Worm (Caenorhabditis elegans) whole organism, young adult: ENCODE data around the gene T23G7.2.

Experiments used
- B0019.2 ChIP-seq: fragments of 200-800 bp; sonication (Bioruptor generic); conservative IDR thresholded peaks from 2 replicates; pipeline ENCODE4 v1.3.6; 2022; ENCODE audit warnings: missing genetic modification reagents, missing genetic modification characterization, missing compliant biosample characterization
- B0035.1 ChIP-seq: sonication (generic microtip); optimal IDR thresholded peaks from 2 replicates; lab custom pipeline; 2016; ENCODE audit warnings: missing genetic modification characterization, mild to moderate bottlenecking, missing compliant biosample characterization, missing genotype, missing genetic modification reagents
- B0261.1 ChIP-seq: sonication (generic microtip); optimal IDR thresholded peaks from 2 replicates; lab custom pipeline; 2016; ENCODE audit warnings: mild to moderate bottlenecking, missing genetic modification characterization, moderate library complexity, missing compliant biosample characterization
- C17E4.6 ChIP-seq: fragments of 200-800 bp; sonication (Bioruptor generic); IDR thresholded peaks from 2 replicates; pipeline ENCODE4 v1.3.6; 2022; ENCODE audit warnings: missing genetic modification reagents, missing genetic modification characterization, missing compliant biosample characterization
- F33H1.4 ChIP-seq: fragments of 200-800 bp; sonication (Bioruptor generic); IDR thresholded peaks from 2 replicates; pipeline ENCODE4 v1.3.6; 2022; ENCODE audit warnings: missing genetic modification reagents, missing genetic modification characterization, missing compliant biosample characterization
- K12H6.12 ChIP-seq: fragments of 200-800 bp; sonication (Bioruptor generic); optimal IDR thresholded peaks from 2 replicates; lab custom pipeline; 2018; ENCODE audit warnings: mild to moderate bottlenecking, missing genetic modification characterization, missing compliant biosample characterization
- Y67H2A.10 ChIP-seq: fragments of 200-800 bp; sonication (Bioruptor generic); conservative IDR thresholded peaks from 2 replicates; pipeline ENCODE4 v1.3.6; 2022; ENCODE audit warnings: missing genetic modification reagents, missing genetic modification characterization, missing compliant biosample characterization
- Y79H2A.3 ChIP-seq: fragments of 200-800 bp; sonication (Bioruptor generic); conservative IDR thresholded peaks from 2 replicates; pipeline ENCODE4 v1.3.6; 2022; ENCODE audit warnings: missing genetic modification reagents, missing genetic modification characterization, missing compliant biosample characterization
- Y95B8A.8 ChIP-seq: fragments of 200-800 bp; sonication (Bioruptor generic); IDR thresholded peaks from 2 replicates; pipeline ENCODE4 v1.3.6; 2022; ENCODE audit warnings: missing genetic modification reagents, missing genetic modification characterization, missing compliant biosample characterization
- akir-1 ChIP-seq: fragments of 200-800 bp; sonication (Bioruptor generic); optimal IDR thresholded peaks from 2 replicates; lab custom pipeline; 2018; ENCODE audit warnings: mild to moderate bottlenecking, missing genetic modification characterization, moderate library complexity, missing compliant biosample characterization
- atf-7 ChIP-seq: sonication (generic microtip); optimal IDR thresholded peaks from 2 replicates; lab custom pipeline; 2017; ENCODE audit warnings: mild to moderate bottlenecking, missing genetic modification characterization, missing compliant biosample characterization
- athp-1 ChIP-seq: sonication (generic microtip); optimal IDR thresholded peaks from 2 replicates; lab custom pipeline; 2017; ENCODE audit warnings: mild to moderate bottlenecking, missing genetic modification characterization, missing compliant biosample characterization
- ceh-27 ChIP-seq: fragments of 200-800 bp; sonication (Bioruptor generic); optimal IDR thresholded peaks from 2 replicates; lab custom pipeline; 2018; ENCODE audit warnings: mild to moderate bottlenecking, missing genetic modification characterization, moderate library complexity, missing compliant biosample characterization
- ceh-58 ChIP-seq: fragments of 200-800 bp; sonication (Bioruptor generic); IDR thresholded peaks from 2 replicates; pipeline ENCODE4 v1.3.6; 2022; ENCODE audit warnings: missing genetic modification characterization, missing compliant biosample characterization
- ceh-91 ChIP-seq: fragments of 200-800 bp; sonication (Bioruptor generic); IDR thresholded peaks from 2 replicates; pipeline ENCODE4 v1.3.6; 2022; ENCODE audit warnings: missing genetic modification reagents, missing genetic modification characterization, missing compliant biosample characterization
- chd-7 ChIP-seq: sonication (generic microtip); optimal IDR thresholded peaks from 2 replicates; lab custom pipeline; 2016; ENCODE audit warnings: mild to moderate bottlenecking, missing genetic modification characterization, moderate library complexity, missing compliant biosample characterization
- die-1 ChIP-seq: sonication (generic microtip); optimal IDR thresholded peaks from 2 replicates; lab custom pipeline; 2016; ENCODE audit warnings: missing genotype, mild to moderate bottlenecking, missing genetic modification characterization, missing compliant biosample characterization
- dpff-1 ChIP-seq: sonication (generic microtip); optimal IDR thresholded peaks from 2 replicates; lab custom pipeline; 2017; ENCODE audit warnings: mild to moderate bottlenecking, missing genetic modification characterization, missing compliant biosample characterization
- dpl-1 ChIP-seq: fragments of 150-350 bp; optimal IDR thresholded peaks from 2 replicates; lab custom pipeline; 2014; ENCODE audit warnings: missing biosample characterization, missing genetic modification reagents, missing genetic modification characterization
- egrh-3 ChIP-seq: fragments of 200-800 bp; sonication (Bioruptor generic); IDR thresholded peaks from 2 replicates; pipeline ENCODE4 v1.3.6; 2022; ENCODE audit warnings: missing genetic modification reagents, missing genetic modification characterization, missing compliant biosample characterization
- fkh-3 ChIP-seq: sonication (generic microtip); optimal IDR thresholded peaks from 2 replicates; lab custom pipeline; 2016; ENCODE audit warnings: mild to moderate bottlenecking, missing genetic modification characterization, missing compliant biosample characterization
- hlh-26 ChIP-seq: fragments of 200-800 bp; sonication (Bioruptor generic); conservative IDR thresholded peaks from 2 replicates; pipeline ENCODE4 v1.3.6; 2022; ENCODE audit warnings: missing genetic modification reagents, missing genetic modification characterization, missing compliant biosample characterization
- let-526 ChIP-seq: fragments of 200-800 bp; sonication (Bioruptor generic); IDR thresholded peaks from 2 replicates; pipeline ENCODE4 v1.3.6; 2022; ENCODE audit warnings: missing genetic modification reagents, missing genetic modification characterization, missing compliant biosample characterization
- let-607 ChIP-seq, 2 experiments: fragments of 200-800 bp in 1 of 2; sonication (Bioruptor generic) in 1 of 2; sonication (generic microtip) in 1 of 2; optimal IDR thresholded peaks; 2 replicates each; lab custom pipeline; 2016 to 2018; ENCODE audit warnings: mild to moderate bottlenecking in 2 of 2, missing compliant biosample characterization in 2 of 2, missing genetic modification characterization in 2 of 2, moderate library complexity in 2 of 2, missing genotype in 1 of 2
- lin-35 ChIP-seq, 3 experiments: fragments of 150-350 bp in 2 of 3; sonication (generic microtip) in 1 of 3; optimal IDR thresholded peaks; 2 replicates each; lab custom pipeline; 2014 to 2018; ENCODE audit warnings: missing biosample characterization in 3 of 3, missing genetic modification characterization in 3 of 3, missing genetic modification reagents in 3 of 3
- lin-54 ChIP-seq: fragments of 200-800 bp; sonication (Bioruptor generic); optimal IDR thresholded peaks from 2 replicates; lab custom pipeline; 2018; ENCODE audit warnings: mild to moderate bottlenecking, missing genetic modification characterization, missing compliant biosample characterization
- lir-1 ChIP-seq: fragments of 200-800 bp; sonication (Bioruptor generic); conservative IDR thresholded peaks from 2 replicates; pipeline ENCODE4 v1.3.6; 2022; ENCODE audit warnings: missing genetic modification reagents, missing genetic modification characterization, missing compliant biosample characterization
- lsy-27 ChIP-seq: sonication (generic microtip); optimal IDR thresholded peaks from 2 replicates; lab custom pipeline; 2017; ENCODE audit warnings: missing genetic modification characterization, mild to moderate bottlenecking, missing compliant biosample characterization, antibody characterized with exemption, missing genotype, borderline replicate concordance; ENCODE audit not compliant: insufficient read depth
- nfya-1 ChIP-seq: sonication (generic microtip); optimal IDR thresholded peaks from 2 replicates; lab custom pipeline; 2017; ENCODE audit warnings: antibody characterized with exemption, missing compliant biosample characterization, missing genetic modification characterization, borderline replicate concordance; ENCODE audit not compliant: insufficient read depth
- nfyb-1 ChIP-seq: fragments of 200-800 bp; sonication (Bioruptor generic); IDR thresholded peaks from 2 replicates; pipeline ENCODE4 v1.3.6; 2022; ENCODE audit warnings: missing genetic modification reagents, missing genetic modification characterization, missing compliant biosample characterization
- nhr-80 ChIP-seq: sonication (generic microtip); optimal IDR thresholded peaks from 2 replicates; lab custom pipeline; 2016; ENCODE audit warnings: missing genetic modification characterization, missing compliant biosample characterization
- pha-4 ChIP-seq: fragments of 150-350 bp; sonication (generic microtip); optimal IDR thresholded peaks from 2 replicates; lab custom pipeline; 2014; ENCODE audit warnings: missing biosample characterization, missing genetic modification reagents, missing genetic modification characterization
- rcor-1 ChIP-seq: fragments of 200-800 bp; sonication (Bioruptor generic); IDR thresholded peaks from 2 replicates; pipeline ENCODE4 v1.3.6; 2022; ENCODE audit warnings: missing genetic modification reagents, missing genetic modification characterization, missing compliant biosample characterization
- sea-2 ChIP-seq: fragments of 200-800 bp; sonication (Bioruptor generic); IDR thresholded peaks from 2 replicates; pipeline ENCODE4 v1.3.6; 2022; ENCODE audit warnings: missing genetic modification characterization, missing compliant biosample characterization
- snpc-1.1 ChIP-seq: sonication (generic microtip); optimal IDR thresholded peaks from 2 replicates; lab custom pipeline; 2017; ENCODE audit warnings: missing genetic modification characterization, mild to moderate bottlenecking, missing compliant biosample characterization, antibody characterized with exemption, moderate library complexity, missing genotype, missing genetic modification reagents; ENCODE audit not compliant: insufficient read depth
- snpc-3.4 ChIP-seq: sonication (generic microtip); optimal IDR thresholded peaks from 2 replicates; lab custom pipeline; 2017; ENCODE audit warnings: missing genetic modification characterization, mild to moderate bottlenecking, missing compliant biosample characterization, antibody characterized with exemption, moderate library complexity, missing genotype, missing genetic modification reagents
- snpc-4 ChIP-seq, 5 experiments: fragments of 150-350 bp in 1 of 5; sonication (generic microtip) in 4 of 5; optimal IDR thresholded peaks; 2 replicates each; lab custom pipeline; 2014 to 2018; ENCODE audit warnings: missing genetic modification characterization in 5 of 5, missing biosample characterization in 3 of 5, antibody characterized with exemption in 2 of 5, mild to moderate bottlenecking in 2 of 5, missing compliant biosample characterization in 2 of 5, missing genotype in 2 of 5, moderate library complexity in 2 of 5, missing genetic modification reagents in 1 of 5
- sptf-2 ChIP-seq: fragments of 200-800 bp; sonication (Bioruptor generic); optimal IDR thresholded peaks from 2 replicates; lab custom pipeline; 2018; ENCODE audit warnings: mild to moderate bottlenecking, missing genetic modification characterization, missing compliant biosample characterization
- tbp1 ChIP-seq: fragments of 200-800 bp; sonication (Bioruptor generic); optimal IDR thresholded peaks from 2 replicates; lab custom pipeline; 2018; ENCODE audit warnings: mild to moderate bottlenecking, missing genetic modification characterization, missing compliant biosample characterization
- tbx-9 ChIP-seq: sonication (generic microtip); optimal IDR thresholded peaks from 2 replicates; lab custom pipeline; 2016; ENCODE audit warnings: borderline replicate concordance, missing genetic modification characterization, inconsistent platforms, missing compliant biosample characterization
- tlf-1 ChIP-seq: fragments of 200-800 bp; sonication (Bioruptor generic); optimal IDR thresholded peaks from 2 replicates; lab custom pipeline; 2018; ENCODE audit warnings: mild to moderate bottlenecking, missing genetic modification characterization, missing compliant biosample characterization
- unc-130 ChIP-seq: sonication (generic microtip); optimal IDR thresholded peaks from 2 replicates; lab custom pipeline; 2016; ENCODE audit warnings: missing genetic modification reagents, missing genetic modification characterization, missing compliant biosample characterization
- zim-3 ChIP-seq: sonication (generic microtip); optimal IDR thresholded peaks from 2 replicates; lab custom pipeline; 2017; ENCODE audit warnings: mild to moderate bottlenecking, missing genetic modification characterization, moderate library complexity, missing compliant biosample characterization

T23G7.2 gene

DNA sequence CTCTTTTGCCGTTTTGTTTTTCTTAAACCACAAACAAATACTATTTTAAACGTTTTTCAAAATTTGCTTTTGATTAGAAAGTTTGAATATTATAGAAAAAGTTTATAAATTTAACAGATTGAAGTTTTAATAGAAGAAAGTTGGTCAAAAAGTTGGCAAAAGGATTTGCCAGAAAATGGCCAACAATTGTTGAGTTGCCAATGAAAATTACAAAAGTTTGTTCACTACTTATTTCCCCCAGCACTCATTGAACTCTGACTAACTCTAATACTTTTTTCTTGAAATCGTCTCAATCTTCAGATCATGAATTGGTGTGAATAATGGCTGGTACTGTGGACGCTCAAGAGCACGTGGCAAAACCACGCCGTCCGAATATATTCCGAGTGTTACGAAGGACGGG, 37.3 kb upstream of the T23G7.2 start, which contains the start of gene ZK1067.4:
TSS of gene ZK1067.4 (plus strand) at position 301 of the 400 bp plus-strand sequence.
- no peak for TF ChIP-seq akir-1 (GFP tag; lab: Kevin White, UChicago)
- TF ChIP-seq zim-3, result no peak
- no peak for TF ChIP-seq B0019.2 (GFP tag; lab: Robert Waterston, UW)
- no peak for TF ChIP-seq lir-1 (GFP tag; lab: Robert Waterston, UW)
- no peak for TF ChIP-seq pha-4 (tag; lab: Kevin White, UChicago)
- TF ChIP-seq ceh-27, result no peak
- no peak for TF ChIP-seq sea-2 (GFP tag; lab: Robert Waterston, UW)
- no peak for TF ChIP-seq ceh-58
- TF ChIP-seq chd-7 (tag; lab: Kevin White, UChicago), result no peak
- TF ChIP-seq athp-1 (tag; lab: Kevin White, UChicago), result no peak
- TF ChIP-seq snpc-1.1 (tag; lab: Kevin White, UChicago), result no peak
- no peak for TF ChIP-seq let-526 (GFP tag; lab: Robert Waterston, UW)
- no peak for TF ChIP-seq egrh-3
- no peak for TF ChIP-seq tbx-9 (tag; lab: Kevin White, UChicago)
- no peak for TF ChIP-seq lin-54 (GFP tag; lab: Kevin White, UChicago)
- no peak for TF ChIP-seq Y95B8A.8
- TF ChIP-seq B0261.1, result no peak
- TF ChIP-seq B0035.1 (tag; lab: Kevin White, UChicago), result no peak

DNA sequence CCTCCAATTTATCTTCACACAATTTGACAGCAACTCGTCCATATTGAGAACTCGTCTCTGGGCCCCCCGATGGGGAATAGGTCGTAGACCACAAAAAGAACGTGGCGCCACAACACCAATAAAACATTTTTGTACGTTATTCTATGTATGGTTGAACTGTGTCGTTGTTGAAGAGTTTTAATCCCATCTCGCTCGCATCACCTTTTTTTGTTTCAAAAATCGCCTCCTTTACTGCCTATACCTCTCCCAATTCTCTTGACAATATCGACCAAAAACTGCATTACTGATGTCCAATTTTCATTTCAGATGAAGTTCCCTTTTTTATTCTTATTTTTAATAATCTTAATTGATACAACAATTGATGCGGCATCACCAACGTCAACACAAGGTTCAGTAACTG, 24.5 kb upstream of the T23G7.2 start, which contains the start of gene let-23:
TSS of gene let-23 (plus strand) at position 301 of the 400 bp plus-strand sequence.
- TF ChIP-seq Y79H2A.3 (GFP tag; lab: Robert Waterston, UW) (no peak), atf-7 (no peak), ceh-91 (GFP tag; lab: Robert Waterston, UW) (no peak), lin-35 (GFP tag; optimal IDR thresholded peaks at IDR 0.05; lab: Kevin White, UChicago) (no peak), sea-2 (GFP tag; lab: Robert Waterston, UW) (no peak), Y95B8A.8 (no peak), unc-130 (no peak), F33H1.4 (GFP tag; lab: Robert Waterston, UW) (no peak), rcor-1 (GFP tag; lab: Robert Waterston, UW) (no peak), nfya-1 (tag; lab: Kevin White, UChicago) (no peak), die-1 (no peak), sptf-2 (GFP tag; lab: Kevin White, UChicago) (no peak), Y67H2A.10 (no peak), tbp1 (no peak), K12H6.12 (tag; lab: Kevin White, UChicago) (no peak), hlh-26 (GFP tag; lab: Robert Waterston, UW) (no peak), lsy-27 (no peak), pha-4 (tag; lab: Kevin White, UChicago) (no peak), nfyb-1 (no peak)

DNA sequence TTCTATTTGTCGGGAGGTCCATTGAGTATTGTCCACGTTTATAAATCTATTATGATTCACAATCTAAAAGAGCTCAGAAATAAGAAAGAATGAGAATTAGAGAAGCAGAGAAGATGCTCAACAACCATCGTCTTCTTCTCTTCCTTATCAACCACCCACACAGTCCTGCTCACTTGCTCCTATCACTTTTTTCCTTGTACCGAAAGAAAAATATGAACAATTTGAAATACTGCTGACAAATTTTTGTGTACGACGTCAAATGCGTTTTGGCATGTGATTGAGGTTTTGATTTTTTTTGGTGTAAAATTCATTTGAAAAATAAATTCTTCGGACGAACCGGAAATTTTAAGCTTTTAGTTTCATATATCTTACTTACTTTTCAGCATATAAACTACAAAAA, 23.6 kb upstream of the T23G7.2 start:
- no peak for TF ChIP-seq dpff-1 (tag; lab: Kevin White, UChicago)
- TF ChIP-seq fkh-3, result no peak
- TF ChIP-seq zim-3, result no peak
- TF ChIP-seq ceh-58, result no peak
- TF ChIP-seq C17E4.6 (GFP tag; lab: Robert Waterston, UW), result no peak
- TF ChIP-seq nfya-1 (tag; lab: Kevin White, UChicago), result no peak
- TF ChIP-seq nhr-80 (tag; lab: Kevin White, UChicago), result peak; percentile 85
- no peak for TF ChIP-seq dpl-1 (GFP tag; lab: Kevin White, UChicago)
- no peak for TF ChIP-seq K12H6.12 (tag; lab: Kevin White, UChicago)
- no peak for TF ChIP-seq tlf-1 (GFP tag; lab: Kevin White, UChicago)
- no peak for TF ChIP-seq snpc-3.4 (tag; lab: Kevin White, UChicago)
- peak in 1 of 2 experiments; percentile 17 for TF ChIP-seq let-607 (tag; optimal IDR thresholded peaks at IDR 0.05; lab: Kevin White, UChicago)
- TF ChIP-seq Y95B8A.8, result no peak
- no peak for TF ChIP-seq snpc-4 (GFP tag; optimal IDR thresholded peaks at IDR 0.05; lab: Kevin White, UChicago)
- peak in 1 of 4 experiments; percentile 1 for TF ChIP-seq snpc-4 (tag; optimal IDR thresholded peaks at IDR 0.05; lab: Kevin White, UChicago)
